Worm (Caenorhabditis elegans) whole organism, young adult: ENCODE data around the gene C16H3.3.

Experiments
- D2030.7 ChIP-seq: fragments of 200-800 bp; sonication (Bioruptor generic); IDR thresholded peaks from 2 replicates; pipeline ENCODE4 v1.3.6; 2022; ENCODE audit warnings: missing genetic modification reagents, missing genetic modification characterization, missing compliant biosample characterization
- K11D2.4 ChIP-seq: fragments of 200-800 bp; sonication (Bioruptor generic); IDR thresholded peaks from 2 replicates; pipeline ENCODE4 v1.3.6; 2022; ENCODE audit warnings: missing genetic modification reagents, missing genetic modification characterization, missing compliant biosample characterization
- ama-1 ChIP-seq, 3 experiments: fragments of 150-350 bp in 1 of 3; sonication (generic microtip) in 2 of 3; optimal IDR thresholded peaks; 2 replicates each; lab custom pipeline; 2014 to 2018; ENCODE audit warnings: missing biosample characterization in 2 of 3, missing genetic modification characterization in 2 of 3, missing genetic modification reagents in 2 of 3
- bed-2 ChIP-seq: fragments of 200-800 bp; sonication (Bioruptor generic); IDR thresholded peaks from 2 replicates; pipeline ENCODE4 v1.3.6; 2022; ENCODE audit warnings: missing genetic modification reagents, missing genetic modification characterization, missing compliant biosample characterization
- ccch-3 ChIP-seq: fragments of 200-800 bp; sonication (Bioruptor generic); optimal IDR thresholded peaks from 2 replicates; lab custom pipeline; 2018; ENCODE audit warnings: mild to moderate bottlenecking, missing genetic modification characterization, missing compliant biosample characterization
- snpc-4 ChIP-seq, 5 experiments: fragments of 150-350 bp in 1 of 5; sonication (generic microtip) in 4 of 5; optimal IDR thresholded peaks; 2 replicates each; lab custom pipeline; 2014 to 2018; ENCODE audit warnings: missing genetic modification characterization in 5 of 5, missing biosample characterization in 3 of 5, antibody characterized with exemption in 2 of 5, mild to moderate bottlenecking in 2 of 5, missing compliant biosample characterization in 2 of 5, missing genotype in 2 of 5, moderate library complexity in 2 of 5, missing genetic modification reagents in 1 of 5
- unc-130 ChIP-seq: sonication (generic microtip); optimal IDR thresholded peaks from 2 replicates; lab custom pipeline; 2016; ENCODE audit warnings: missing genetic modification reagents, missing genetic modification characterization, missing compliant biosample characterization
- unc-62 ChIP-seq: fragments of 150-350 bp; optimal IDR thresholded peaks from 2 replicates; lab custom pipeline; 2014; ENCODE audit warnings: missing biosample characterization, missing genetic modification reagents, missing genetic modification characterization

ce11 chrX:17600139-17600538 is 9.7 kb downstream of the C16H3.3 start, which contains the start of gene lec-9:
- TF ChIP-seq bed-2 (GFP tag; lab: Robert Waterston, UW) (no peak), snpc-4 (GFP tag; optimal IDR thresholded peaks at IDR 0.05; lab: Kevin White, UChicago) (no peak), snpc-4 (tag; optimal IDR thresholded peaks at IDR 0.05; lab: Kevin White, UChicago) (no peak), ccch-3 (GFP tag; lab: Kevin White, UChicago) (no peak), K11D2.4 (no peak), unc-130 (GFP tag; lab: Kevin White, UChicago) (no peak), D2030.7 (no peak), ama-1 (optimal IDR thresholded peaks at IDR 0.05; lab: Kevin White, UChicago) (no peak), ama-1 (GFP tag; optimal IDR thresholded peaks at IDR 0.05; lab: Kevin White, UChicago) (no peak), unc-62 (GFP tag; lab: Kevin White, UChicago) (no peak)
